Fruit fly (Drosophila melanogaster): ENCODE measurements around the gene CSN3.

CSN3 gene

DNA sequence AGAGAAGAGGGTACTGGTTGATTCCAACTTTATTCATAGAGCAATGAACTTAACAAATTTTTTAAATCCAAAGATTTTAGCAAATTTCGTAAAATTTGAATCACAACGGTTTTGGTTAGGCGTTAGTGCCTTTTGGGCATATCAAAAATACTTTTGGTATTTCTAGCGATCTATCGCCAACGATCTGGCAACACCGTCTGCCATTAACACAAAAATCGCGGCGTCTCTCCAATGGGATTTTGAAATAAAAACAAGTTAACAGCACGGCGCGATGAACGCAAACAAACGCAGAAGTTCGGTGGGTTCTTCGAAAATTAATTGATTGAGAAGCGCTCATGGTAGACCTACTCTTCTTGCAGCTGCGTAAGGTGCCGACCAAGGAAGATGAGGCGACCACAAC lies 41.2 kb downstream of the CSN3 start, which contains the start of gene Spc105R:
Gene Spc105R, plus strand, starts transcription at position 203 of the 400 bp plus-strand sequence.
- TF ChIP-seq pdm3 (GFP tag; optimal IDR thresholded peaks at IDR 0.05) (no peak), topi (GFP tag; optimal IDR thresholded peaks at IDR 0.05) (no peak), Ets96B (tag; optimal IDR thresholded peaks at IDR 0.05) (no peak), net (GFP tag; optimal IDR thresholded peaks at IDR 0.05) (no peak), CG1621 (tag; optimal IDR thresholded peaks at IDR 0.05) (no peak), esn (GFP tag; optimal IDR thresholded peaks at IDR 0.05) (no peak), dac (GFP tag; optimal IDR thresholded peaks at IDR 0.05) (no peak), fd85E (GFP tag; optimal IDR thresholded peaks at IDR 0.05) (no peak), CG32006 (GFP tag; optimal IDR thresholded peaks at IDR 0.05) (no peak), CG8319 (GFP tag; optimal IDR thresholded peaks at IDR 0.05) (no peak), Smox (GFP tag; optimal IDR thresholded peaks at IDR 0.05) (no peak), Eip93F (GFP tag; optimal IDR thresholded peaks at IDR 0.05) (no peak), eg (GFP tag; IDR thresholded peaks at IDR 0.05) (no peak), CG3032 (tag; optimal IDR thresholded peaks at IDR 0.05) (no peak)

DNA sequence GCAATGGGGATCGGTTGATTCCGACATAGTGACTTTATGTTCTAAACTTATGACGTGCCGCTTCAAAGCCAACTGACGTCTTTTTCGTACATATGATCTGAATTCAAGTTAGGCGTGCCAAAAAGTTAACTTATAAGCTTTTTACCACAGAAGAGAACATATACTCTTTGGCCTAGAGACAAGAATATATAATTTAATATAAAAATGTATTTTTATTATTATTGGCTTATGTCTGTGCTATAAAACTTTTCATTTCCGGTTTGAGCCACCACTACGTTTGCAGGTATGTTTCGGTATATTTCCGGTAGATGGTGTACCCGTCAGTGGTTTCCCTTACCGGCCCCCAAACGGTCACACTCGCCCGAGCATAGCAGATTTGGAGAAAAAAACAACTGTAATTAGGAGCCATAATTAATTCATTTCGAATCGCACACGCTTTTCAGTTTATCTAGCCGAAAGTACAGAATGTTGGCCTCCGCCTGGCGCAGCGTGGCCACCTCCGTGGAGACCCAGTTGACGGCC lies 43.0 kb downstream of the CSN3 start, which contains the start of the genes CG3698 and tzn:
Gene CG3698, minus strand, starts transcription at position 51 of the 522 bp plus-strand sequence.
Gene tzn, plus strand, starts transcription at position 321 of the 522 bp plus-strand sequence.
- TF ChIP-seq CG11762 (GFP tag; optimal IDR thresholded peaks at IDR 0.05; ENCODE audit: insufficient read depth) (peak; percentile 49), acj6 (GFP tag; optimal IDR thresholded peaks at IDR 0.05) (peak; percentile 86), CG8119 (GFP tag; IDR thresholded peaks at IDR 0.05) (no peak), CG31627 (GFP tag; optimal IDR thresholded peaks at IDR 0.05) (peak; percentile 83), salr (GFP tag; optimal IDR thresholded peaks at IDR 0.05) (peak in 1 of 2 experiments; percentile 90), Sox15 (GFP tag; optimal IDR thresholded peaks at IDR 0.05) (peak; percentile 72), CG8632 (GFP tag; optimal IDR thresholded peaks at IDR 0.05) (peak; percentile 73), CG11902 (GFP tag; optimal IDR thresholded peaks at IDR 0.05) (peak; percentile 79), Eip75B (GFP tag; optimal IDR thresholded peaks at IDR 0.05) (no peak), dac (GFP tag; optimal IDR thresholded peaks at IDR 0.05) (peak; percentile 57), esn (GFP tag; optimal IDR thresholded peaks at IDR 0.05) (peak; percentile 87), CG6854 (GFP tag; optimal IDR thresholded peaks at IDR 0.05) (peak; percentile 92), Blimp-1 (GFP tag; optimal IDR thresholded peaks at IDR 0.05) (peak; percentile 61), lz (GFP tag; optimal IDR thresholded peaks at IDR 0.05) (peak; percentile 86), Met (GFP tag; optimal IDR thresholded peaks at IDR 0.05) (no peak), CG11294 (GFP tag; IDR thresholded peaks at IDR 0.05) (peak; percentile 47), CG9139 (GFP tag; optimal IDR thresholded peaks at IDR 0.05) (peak; percentile 71), Smox (GFP tag; optimal IDR thresholded peaks at IDR 0.05) (no peak), Hr4 (GFP tag; optimal IDR thresholded peaks at IDR 0.05) (no peak), Gug (GFP tag; IDR thresholded peaks at IDR 0.05) (peak; percentile 45), CG34406 (GFP tag; optimal IDR thresholded peaks at IDR 0.05) (peak; percentile 85), CG3032 (tag; optimal IDR thresholded peaks at IDR 0.05) (peak; percentile 73), fd59A (GFP tag; optimal IDR thresholded peaks at IDR 0.05) (peak; percentile 64), CG8319 (GFP tag; optimal IDR thresholded peaks at IDR 0.05) (peak; percentile 75), CG6163 (GFP tag; IDR thresholded peaks at IDR 0.05) (peak; percentile 93)

DNA sequence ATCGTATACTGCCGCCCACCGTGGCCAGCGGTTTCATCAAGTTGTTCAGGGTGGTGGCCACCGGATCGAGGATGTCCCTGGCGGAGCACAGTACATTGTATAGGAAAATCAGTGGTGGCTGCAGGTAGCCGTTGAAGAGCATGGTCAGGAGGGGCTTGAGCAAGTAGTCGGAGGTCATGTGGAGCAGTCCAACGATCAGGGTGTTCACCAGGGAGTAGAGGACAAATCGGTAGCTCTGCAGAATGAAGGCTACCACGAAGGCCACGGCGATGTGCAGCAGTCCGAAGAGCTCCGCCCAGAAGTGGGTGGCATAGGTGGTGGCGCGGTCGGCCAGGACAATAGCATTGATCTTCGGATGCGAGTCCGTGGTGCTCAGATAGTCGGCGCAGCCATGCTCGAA lies 44.0 kb downstream of the CSN3 start:
- TF ChIP-seq fkh (GFP tag; optimal IDR thresholded peaks at IDR 0.05) (no peak), cyc (GFP tag; optimal IDR thresholded peaks at IDR 0.05) (no peak), CG10631 (GFP tag; optimal IDR thresholded peaks at IDR 0.05) (no peak), dsx (GFP tag; optimal IDR thresholded peaks at IDR 0.05; ENCODE audit: poor library complexity, severe bottlenecking) (no peak), OdsH (GFP tag; optimal IDR thresholded peaks at IDR 0.05) (no peak), Sox102F (GFP tag; optimal IDR thresholded peaks at IDR 0.05) (no peak), esn (GFP tag; optimal IDR thresholded peaks at IDR 0.05) (no peak), eg (GFP tag; IDR thresholded peaks at IDR 0.05) (no peak), CG32006 (GFP tag; optimal IDR thresholded peaks at IDR 0.05) (no peak), salr (GFP tag; optimal IDR thresholded peaks at IDR 0.05) (no peak), topi (GFP tag; optimal IDR thresholded peaks at IDR 0.05) (no peak)
